Worm (Caenorhabditis elegans): ENCODE data around the gene vps-35.

Gene vps-35

ce11 chrII:5918149-5918697 lies 10.6 kb downstream of the vps-35 start, which contains the start of gene ptp-2 (continued):
- TF ChIP-seq pha-4 (tag; optimal IDR thresholded peaks at IDR 0.05) (no peak), ceh-58 (GFP tag; IDR thresholded peaks at IDR 0.05) (no peak)

- TF ChIP-seq mes-4 (tag; optimal IDR thresholded peaks at IDR 0.05) (no peak), hmg-20 (GFP tag; IDR thresholded peaks at IDR 0.05) (no peak), ZK185.1 (tag; optimal IDR thresholded peaks at IDR 0.05; ENCODE audit: poor library complexity, severe bottlenecking) (no peak), egrh-3 (GFP tag; IDR thresholded peaks at IDR 0.05) (no peak), efl-1 (GFP tag; optimal IDR thresholded peaks at IDR 0.05) (no peak), madf-6 (GFP tag; IDR thresholded peaks at IDR 0.05) (peak; percentile 35), snpc-1.1 (tag; optimal IDR thresholded peaks at IDR 0.05; ENCODE audit: insufficient read depth) (no peak)
These were observed 14.0 kb downstream of the vps-35 start, which contains the start of gene vrk-1 for ce11 chrII:5921620-5922019. Gene vrk-1, plus strand, starts transcription at chrII:5921967.

DNA sequence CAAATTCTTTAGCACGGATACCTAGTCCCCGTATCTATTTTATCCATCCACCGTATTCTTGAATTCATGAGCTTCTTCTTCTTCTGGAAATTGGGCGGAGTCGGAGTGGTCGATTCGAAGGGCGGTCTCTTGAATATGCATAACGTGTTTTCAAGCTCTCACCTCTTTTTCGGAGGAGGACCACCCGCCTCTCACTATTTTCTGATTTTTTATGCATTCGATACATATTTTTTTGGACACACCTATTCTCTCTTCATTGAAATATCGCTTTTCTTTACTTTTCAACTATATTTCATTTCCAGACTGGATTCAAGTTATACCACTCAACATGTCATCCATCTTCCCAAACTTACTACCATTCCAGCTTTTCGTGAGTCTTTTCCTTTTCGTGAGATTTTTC lies 20.9 kb downstream of the vps-35 start, which contains the start of gene egl-44:
TSS of gene egl-44 (plus strand) at position 301 of the 400 bp plus-strand sequence.
- TF ChIP-seq ztf-25 (GFP tag; IDR thresholded peaks at IDR 0.05), result no peak
- no peak for TF ChIP-seq pha-4 (tag; optimal IDR thresholded peaks at IDR 0.05)
- TF ChIP-seq rpc-1 (optimal IDR thresholded peaks at IDR 0.05), result no peak
- TF ChIP-seq rpc-1 (tag; optimal IDR thresholded peaks at IDR 0.05), result no peak
- TF ChIP-seq ets-4 (GFP tag; optimal IDR thresholded peaks at IDR 0.05), result no peak
- no peak for TF ChIP-seq hmg-1.2 (GFP tag; IDR thresholded peaks at IDR 0.05)
- no peak for TF ChIP-seq T07F8.4 (tag; optimal IDR thresholded peaks at IDR 0.05)
- TF ChIP-seq die-1 (tag; optimal IDR thresholded peaks at IDR 0.05), result no peak
- no peak for TF ChIP-seq F33H1.4 (GFP tag; IDR thresholded peaks at IDR 0.05)
- no peak for TF ChIP-seq F52B5.7 (tag; optimal IDR thresholded peaks at IDR 0.05)

DNA sequence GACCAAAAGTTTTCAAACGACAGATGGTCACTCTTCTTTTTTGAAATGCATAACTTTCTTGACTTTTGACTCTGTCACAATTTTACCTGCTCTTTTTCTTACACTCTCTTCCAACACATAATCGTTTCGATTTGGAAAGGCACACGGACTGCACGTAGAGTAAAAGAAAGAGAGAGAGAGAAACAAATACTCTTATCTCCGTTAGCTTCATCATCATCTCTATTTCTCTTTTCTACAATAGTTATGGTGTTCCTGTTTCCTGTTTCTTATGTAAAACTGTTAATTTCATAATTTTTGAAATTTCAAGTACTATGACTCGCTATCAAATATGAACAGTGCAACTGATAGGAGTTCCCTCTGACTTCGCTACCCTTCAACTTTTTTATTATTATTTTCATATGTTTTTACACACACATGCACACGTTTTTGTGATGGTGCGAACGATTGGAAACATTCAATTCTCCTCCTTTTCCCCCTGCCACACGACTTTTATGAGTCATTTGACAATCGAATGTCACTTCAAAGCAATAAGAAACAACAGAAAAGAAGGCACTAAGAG lies 22.6 kb downstream of the vps-35 start:
- TF ChIP-seq F49E8.2 (tag; optimal IDR thresholded peaks at IDR 0.05; ENCODE audit: insufficient read depth), result no peak
- TF ChIP-seq ceh-58 (GFP tag; IDR thresholded peaks at IDR 0.05), result no peak
- TF ChIP-seq attf-3 (GFP tag; conservative IDR thresholded peaks at IDR 0.05), result no peak
- TF ChIP-seq F10E7.11 (tag; optimal IDR thresholded peaks at IDR 0.05), result no peak
- TF ChIP-seq gei-17 (GFP tag; optimal IDR thresholded peaks at IDR 0.05), result no peak
- TF ChIP-seq lir-1 (GFP tag; conservative IDR thresholded peaks at IDR 0.05), result no peak
- TF ChIP-seq die-1 (tag; optimal IDR thresholded peaks at IDR 0.05), result no peak
- TF ChIP-seq unc-62 (GFP tag; optimal IDR thresholded peaks at IDR 0.05), result peak; percentile 66
- TF ChIP-seq ekl-4 (GFP tag; IDR thresholded peaks at IDR 0.05), result no peak
- no peak for TF ChIP-seq ztf-22 (GFP tag; optimal IDR thresholded peaks at IDR 0.05)
- TF ChIP-seq ets-4 (GFP tag; optimal IDR thresholded peaks at IDR 0.05), result peak; percentile 54
- peak; percentile 63; the same call in 1 of the 2 replicates for TF ChIP-seq dox-1 (GFP tag; IDR thresholded peaks at IDR 0.05)
- no peak for TF ChIP-seq D2030.7 (GFP tag; IDR thresholded peaks at IDR 0.05)
- TF ChIP-seq atf-7 (tag; optimal IDR thresholded peaks at IDR 0.05), result no peak
- no peak for TF ChIP-seq F39B2.1 (GFP tag; IDR thresholded peaks at IDR 0.05)
- no peak for TF ChIP-seq T07F8.4 (tag; optimal IDR thresholded peaks at IDR 0.05)
- TF ChIP-seq F23B12.7 (tag; optimal IDR thresholded peaks at IDR 0.05; ENCODE audit: insufficient read depth), result peak; percentile 27
- TF ChIP-seq attf-5 (GFP tag; optimal IDR thresholded peaks at IDR 0.05), result peak; percentile 49
- TF ChIP-seq let-607 (tag; optimal IDR thresholded peaks at IDR 0.05), result peak; percentile 71 to 72
- TF ChIP-seq cebp-1 (GFP tag; IDR thresholded peaks at IDR 0.05), result peak; percentile 66; the same call in 1 of the 2 replicates
- TF ChIP-seq cebp-1 (tag; optimal IDR thresholded peaks at IDR 0.05), result peak; percentile 71
- no peak for TF ChIP-seq Y53G8AR.9 (GFP tag; conservative IDR thresholded peaks at IDR 0.05)
- no peak for TF ChIP-seq ccch-3 (GFP tag; optimal IDR thresholded peaks at IDR 0.05)
- TF ChIP-seq lsl-1 (GFP tag; optimal IDR thresholded peaks at IDR 0.05), result no peak
- TF ChIP-seq ZK185.1 (tag; optimal IDR thresholded peaks at IDR 0.05; ENCODE audit: poor library complexity, severe bottlenecking), result peak; percentile 1
- TF ChIP-seq dpff-1 (tag; optimal IDR thresholded peaks at IDR 0.05), result no peak
- TF ChIP-seq mcd-1 (GFP tag; IDR thresholded peaks at IDR 0.05), result no peak
- TF ChIP-seq sptf-2 (GFP tag; optimal IDR thresholded peaks at IDR 0.05), result no peak
- no peak for TF ChIP-seq ceh-79 (tag; optimal IDR thresholded peaks at IDR 0.05)

Data from whole organism, young adult.